Worm (Caenorhabditis elegans): ENCODE data around the gene T05C12.11.

Gene T05C12.11

ce11 chrII:8170374-8170773, at the start of gene T05C12.11:
Gene T05C12.11 (minus strand): TSS chrII:8170474.
- TF ChIP-seq sea-1 (GFP tag; conservative IDR thresholded peaks at IDR 0.05) (no peak), scrt-1 (GFP tag; IDR thresholded peaks at IDR 0.05) (no peak), ets-7 (tag; optimal IDR thresholded peaks at IDR 0.05) (no peak), ama-1 (optimal IDR thresholded peaks at IDR 0.05) (no peak)

- no peak for TF ChIP-seq tra-4 (tag; optimal IDR thresholded peaks at IDR 0.05)
- TF ChIP-seq ama-1 (optimal IDR thresholded peaks at IDR 0.05): no peak
- no peak for TF ChIP-seq F13C5.2 (tag; optimal IDR thresholded peaks at IDR 0.05)
- TF ChIP-seq sea-1 (GFP tag; conservative IDR thresholded peaks at IDR 0.05): no peak
- TF ChIP-seq hnd-1 (tag; optimal IDR thresholded peaks at IDR 0.05): no peak
- TF ChIP-seq ets-7 (tag; optimal IDR thresholded peaks at IDR 0.05): no peak
- no peak for TF ChIP-seq ceh-13 (GFP tag; optimal IDR thresholded peaks at IDR 0.05)
- no peak for TF ChIP-seq ceh-36 (tag; optimal IDR thresholded peaks at IDR 0.05)
- no peak for TF ChIP-seq pes-1 (GFP tag; IDR thresholded peaks at IDR 0.05)
- TF ChIP-seq hmbx-1 (tag; optimal IDR thresholded peaks at IDR 0.05): no peak
- no peak for TF ChIP-seq flt-1 (GFP tag; IDR thresholded peaks at IDR 0.05)
- TF ChIP-seq tbx-11 (GFP tag; IDR thresholded peaks at IDR 0.05): no peak
- no peak for TF ChIP-seq aly-1 (tag; optimal IDR thresholded peaks at IDR 0.05)
- TF ChIP-seq hmg-4 (GFP tag; optimal IDR thresholded peaks at IDR 0.05): no peak
- TF ChIP-seq B0310.2 (tag; optimal IDR thresholded peaks at IDR 0.05): no peak
- TF ChIP-seq tbx-37 (GFP tag; conservative IDR thresholded peaks at IDR 0.05): no peak
- no peak for TF ChIP-seq scrt-1 (GFP tag; IDR thresholded peaks at IDR 0.05)
Measured at ce11 chrII:8218266-8218665, 48.0 kb upstream of the T05C12.11 start.

- TF ChIP-seq F13C5.2 (tag; optimal IDR thresholded peaks at IDR 0.05) (no peak), ceh-36 (tag; optimal IDR thresholded peaks at IDR 0.05) (no peak)
Measured at ce11 chrII:8216922-8217321, 46.6 kb upstream of the T05C12.11 start, which contains the start of gene ifg-1. Gene ifg-1 (plus strand): TSS chrII:8217222.

- TF ChIP-seq tra-4 (tag; optimal IDR thresholded peaks at IDR 0.05): no peak
Measured at ce11 chrII:8216433-8216832, 46.2 kb upstream of the T05C12.11 start, which contains the start of gene M110.3. Gene M110.3 (minus strand): TSS chrII:8216616.

ce11 chrII:8214367-8214766, 44.1 kb upstream of the T05C12.11 start, which contains the start of gene M110.10:
Gene M110.10 (minus strand): TSS chrII:8214467.
- no peak for TF ChIP-seq scrt-1 (GFP tag; IDR thresholded peaks at IDR 0.05)
- TF ChIP-seq hmg-4 (GFP tag; optimal IDR thresholded peaks at IDR 0.05): no peak
- TF ChIP-seq ama-1 (optimal IDR thresholded peaks at IDR 0.05): no peak
- no peak for TF ChIP-seq ets-7 (tag; optimal IDR thresholded peaks at IDR 0.05)
- TF ChIP-seq tbx-37 (GFP tag; conservative IDR thresholded peaks at IDR 0.05): no peak
- TF ChIP-seq F13C5.2 (tag; optimal IDR thresholded peaks at IDR 0.05): no peak
- TF ChIP-seq ceh-13 (GFP tag; optimal IDR thresholded peaks at IDR 0.05): no peak

ce11 chrII:8212680-8213079, 42.4 kb upstream of the T05C12.11 start, which contains the start of gene twk-3:
Gene twk-3 (minus strand): TSS chrII:8212780.
- TF ChIP-seq aly-1 (tag; optimal IDR thresholded peaks at IDR 0.05) (no peak), hnd-1 (tag; optimal IDR thresholded peaks at IDR 0.05) (no peak)

ce11 chrII:8209476-8209875, 39.2 kb upstream of the T05C12.11 start, which contains the start of gene M110.8:
Gene M110.8 (minus strand): TSS chrII:8209576.
- no peak for TF ChIP-seq tbx-11 (GFP tag; IDR thresholded peaks at IDR 0.05)
- TF ChIP-seq aly-1 (tag; optimal IDR thresholded peaks at IDR 0.05): no peak
- TF ChIP-seq tra-4 (tag; optimal IDR thresholded peaks at IDR 0.05): no peak
- no peak for TF ChIP-seq tbx-37 (GFP tag; conservative IDR thresholded peaks at IDR 0.05)
- TF ChIP-seq hmg-4 (GFP tag; optimal IDR thresholded peaks at IDR 0.05): no peak
- no peak for TF ChIP-seq pes-1 (GFP tag; IDR thresholded peaks at IDR 0.05)

ce11 chrII:8205612-8206011, 35.3 kb upstream of the T05C12.11 start:
- TF ChIP-seq hmbx-1 (tag; optimal IDR thresholded peaks at IDR 0.05): no peak
- no peak for TF ChIP-seq flt-1 (GFP tag; IDR thresholded peaks at IDR 0.05)
- TF ChIP-seq hmg-4 (GFP tag; optimal IDR thresholded peaks at IDR 0.05): no peak
- TF ChIP-seq tbx-11 (GFP tag; IDR thresholded peaks at IDR 0.05): no peak
- TF ChIP-seq ets-7 (tag; optimal IDR thresholded peaks at IDR 0.05): no peak
- no peak for TF ChIP-seq scrt-1 (GFP tag; IDR thresholded peaks at IDR 0.05)

- no peak for TF ChIP-seq tbx-11 (GFP tag; IDR thresholded peaks at IDR 0.05)
- TF ChIP-seq hmbx-1 (tag; optimal IDR thresholded peaks at IDR 0.05): no peak
Measured at ce11 chrII:8204039-8204438, 33.8 kb upstream of the T05C12.11 start, which contains the start of gene col-76. Gene col-76 (plus strand): TSS chrII:8204339.

ce11 chrII:8199803-8200202, 29.5 kb upstream of the T05C12.11 start:
- no peak for TF ChIP-seq aly-1 (tag; optimal IDR thresholded peaks at IDR 0.05)
- no peak for TF ChIP-seq hnd-1 (tag; optimal IDR thresholded peaks at IDR 0.05)
- TF ChIP-seq tbx-37 (GFP tag; conservative IDR thresholded peaks at IDR 0.05): no peak
- no peak for TF ChIP-seq scrt-1 (GFP tag; IDR thresholded peaks at IDR 0.05)
- no peak for TF ChIP-seq B0310.2 (tag; optimal IDR thresholded peaks at IDR 0.05)
- no peak for TF ChIP-seq F13C5.2 (tag; optimal IDR thresholded peaks at IDR 0.05)
- TF ChIP-seq tra-4 (tag; optimal IDR thresholded peaks at IDR 0.05): no peak
- no peak for TF ChIP-seq ets-7 (tag; optimal IDR thresholded peaks at IDR 0.05)
- TF ChIP-seq ceh-36 (tag; optimal IDR thresholded peaks at IDR 0.05): no peak
